Fruit fly (Drosophila melanogaster): Measurements from ENCODE around the gene crn.
A peak's percentile ranks its signal among the peaks of the same experiment; 100 is the strongest.

crn gene

dm6 chrX:2296230-2297044, 46.7 kb upstream of the crn start (continued):
- peak; percentile 63 for TF ChIP-seq CG13894 (tag; optimal IDR thresholded peaks at IDR 0.05)
- TF ChIP-seq CG8388 (GFP tag; optimal IDR thresholded peaks at IDR 0.05): peak; percentile 89
- peak; percentile 88 for TF ChIP-seq CG10274 (GFP tag; optimal IDR thresholded peaks at IDR 0.05)
- TF ChIP-seq CG3163 (GFP tag; optimal IDR thresholded peaks at IDR 0.05): peak; percentile 91
- no peak for TF ChIP-seq sna (GFP tag; IDR thresholded peaks at IDR 0.05; ENCODE audit: partially characterized antibody)
- peak; percentile 77 for TF ChIP-seq sisA (GFP tag; IDR thresholded peaks at IDR 0.05)
- no peak for TF ChIP-seq yki (optimal IDR thresholded peaks at IDR 0.05)
- TF ChIP-seq CG12769 (tag; optimal IDR thresholded peaks at IDR 0.05): peak; percentile 87
- peak; percentile 86 for TF ChIP-seq sug (tag; optimal IDR thresholded peaks at IDR 0.05)
- peak; percentile 91 for TF ChIP-seq CG12391 (tag; optimal IDR thresholded peaks at IDR 0.05)
- TF ChIP-seq danr (GFP tag; IDR thresholded peaks at IDR 0.05): peak; percentile 76
- TF ChIP-seq Oaz (GFP tag; IDR thresholded peaks at IDR 0.05): peak; percentile 51
- TF ChIP-seq cato (GFP tag; optimal IDR thresholded peaks at IDR 0.05; ENCODE audit: borderline replicate concordance): peak; percentile 91
- peak; percentile 92 for TF ChIP-seq NK7.1 (GFP tag; optimal IDR thresholded peaks at IDR 0.05)
- peak; percentile 79 for TF ChIP-seq CG12299 (tag; optimal IDR thresholded peaks at IDR 0.05)
- TF ChIP-seq CG31441 (GFP tag; IDR thresholded peaks at IDR 0.05): peak; percentile 95
- no peak for TF ChIP-seq hb (GFP tag; IDR thresholded peaks at IDR 0.05; ENCODE audit: partially characterized antibody)
- no peak for TF ChIP-seq br (optimal IDR thresholded peaks at IDR 0.05)
- TF ChIP-seq CG31388 (GFP tag; optimal IDR thresholded peaks at IDR 0.05): peak; percentile 76
- TF ChIP-seq ERR (GFP tag; optimal IDR thresholded peaks at IDR 0.05): peak; percentile 85
- TF ChIP-seq crol (GFP tag; IDR thresholded peaks at IDR 0.05): peak; percentile 96
- peak; percentile 95 for TF ChIP-seq pb (GFP tag; optimal IDR thresholded peaks at IDR 0.05)
- peak; percentile 72; the same call in 1 of the 2 replicates for TF ChIP-seq HLH3B (GFP tag; IDR thresholded peaks at IDR 0.05)
- peak; percentile 94 for TF ChIP-seq sqz (GFP tag; optimal IDR thresholded peaks at IDR 0.05)
- peak; percentile 64 for TF ChIP-seq ssp (GFP tag; IDR thresholded peaks at IDR 0.05)
- TF ChIP-seq ci (GFP tag; IDR thresholded peaks at IDR 0.05): no peak; the same call in 1 of the 3 replicates
- peak; percentile 96 for TF ChIP-seq CG12659 (GFP tag; optimal IDR thresholded peaks at IDR 0.05)
- peak; percentile 96 for TF ChIP-seq phol (tag; optimal IDR thresholded peaks at IDR 0.05)
- TF ChIP-seq Dll (GFP tag; IDR thresholded peaks at IDR 0.05; ENCODE audit: partially characterized antibody): no peak
- no peak for TF ChIP-seq Hr39 (optimal IDR thresholded peaks at IDR 0.05)
- no peak for TF ChIP-seq CG7745 (tag; optimal IDR thresholded peaks at IDR 0.05)
- TF ChIP-seq CG13775 (GFP tag; optimal IDR thresholded peaks at IDR 0.05): peak; percentile 94
- TF ChIP-seq crc (GFP tag; optimal IDR thresholded peaks at IDR 0.05): peak; percentile 94
- TF ChIP-seq CG8944 (GFP tag; optimal IDR thresholded peaks at IDR 0.05): peak; percentile 95
- peak; percentile 93 for TF ChIP-seq ind (GFP tag; optimal IDR thresholded peaks at IDR 0.05)
- TF ChIP-seq HHEX (GFP tag; optimal IDR thresholded peaks at IDR 0.05): peak; percentile 94
- peak; percentile 88 for TF ChIP-seq kay (GFP tag; optimal IDR thresholded peaks at IDR 0.05)
- TF ChIP-seq unc-4 (GFP tag; IDR thresholded peaks at IDR 0.05; ENCODE audit: partially characterized antibody): no peak
- peak; percentile 91 for TF ChIP-seq run (tag; optimal IDR thresholded peaks at IDR 0.05)
- TF ChIP-seq luna (GFP tag; optimal IDR thresholded peaks at IDR 0.05): peak; percentile 84
- TF ChIP-seq CG15073 (GFP tag; optimal IDR thresholded peaks at IDR 0.05): peak; percentile 42
- TF ChIP-seq slp2 (GFP tag; optimal IDR thresholded peaks at IDR 0.05): peak; percentile 95
- TF ChIP-seq ase (GFP tag; IDR thresholded peaks at IDR 0.05): peak; percentile 66; the same call in 2 of the 3 replicates
- peak; percentile 96 for TF ChIP-seq dmrt99B (tag; optimal IDR thresholded peaks at IDR 0.05)
- no peak for TF ChIP-seq HLHmδ (GFP tag; optimal IDR thresholded peaks at IDR 0.05)
- TF ChIP-seq en (GFP tag; optimal IDR thresholded peaks at IDR 0.05): peak; percentile 92
- no peak for TF ChIP-seq prd (optimal IDR thresholded peaks at IDR 0.05)
- TF ChIP-seq prd (GFP tag; IDR thresholded peaks at IDR 0.05): peak; percentile 86
- TF ChIP-seq Atf6 (GFP tag; IDR thresholded peaks at IDR 0.05): peak; percentile 87
- no peak for TF ChIP-seq pita (GFP tag; optimal IDR thresholded peaks at IDR 0.05)
